Fruit fly (Drosophila melanogaster): ENCODE data around the gene TBC1D23.

Gene TBC1D23

dm6 chr2L:1158519-1159319 lies 29.6 kb downstream of the TBC1D23 start, which contains the start of gene Tango14 (continued):
- TF ChIP-seq gcm (GFP tag; optimal IDR thresholded peaks at IDR 0.05) (no peak), corto (GFP tag; optimal IDR thresholded peaks at IDR 0.05) (no peak), CG32532 (GFP tag; IDR thresholded peaks at IDR 0.05) (no peak), luna (GFP tag; optimal IDR thresholded peaks at IDR 0.05) (no peak), CTCF (GFP tag; optimal IDR thresholded peaks at IDR 0.05) (no peak), HmgZ (tag; optimal IDR thresholded peaks at IDR 0.05) (no peak), pan (optimal IDR thresholded peaks at IDR 0.05) (no peak), pan (GFP tag; optimal IDR thresholded peaks at IDR 0.05 in 1 of 2, IDR thresholded peaks at IDR 0.05 in 1 of 2) (no peak), Dref (GFP tag; IDR thresholded peaks at IDR 0.05) (no peak), Rfx (GFP tag; IDR thresholded peaks at IDR 0.05) (0 out of 2 replicates have a peak, but pooled peaks have one; percentile 19), emc (GFP tag; optimal IDR thresholded peaks at IDR 0.05) (no peak), cwo (GFP tag; optimal IDR thresholded peaks at IDR 0.05) (peak; percentile 68), Bgb (GFP tag; IDR thresholded peaks at IDR 0.05; ENCODE audit: partially characterized antibody) (peak; percentile 45; the same call in 1 of the 2 replicates), Gsc (GFP tag; IDR thresholded peaks at IDR 0.05) (no peak), CG2120 (GFP tag; optimal IDR thresholded peaks at IDR 0.05) (no peak), bigmax (GFP tag; optimal IDR thresholded peaks at IDR 0.05) (peak; percentile 95), en (GFP tag; optimal IDR thresholded peaks at IDR 0.05) (no peak), CG17802 (tag; optimal IDR thresholded peaks at IDR 0.05) (no peak), CG5953 (GFP tag; IDR thresholded peaks at IDR 0.05) (no peak), sd (tag; optimal IDR thresholded peaks at IDR 0.05) (peak; percentile 96), CG2116 (GFP tag; optimal IDR thresholded peaks at IDR 0.05) (no peak), hb (GFP tag; IDR thresholded peaks at IDR 0.05; ENCODE audit: partially characterized antibody) (0 out of 3 replicates have a peak, but pooled peaks have one; percentile 52), MBD-R2 (GFP tag; IDR thresholded peaks at IDR 0.05) (peak; percentile 55), row (GFP tag; IDR thresholded peaks at IDR 0.05) (0 out of 3 replicates have a peak, but pooled peaks have one; percentile 53), CG15601 (tag; optimal IDR thresholded peaks at IDR 0.05) (no peak), ttk (GFP tag; IDR thresholded peaks at IDR 0.05) (no peak), otp (GFP tag; IDR thresholded peaks at IDR 0.05) (0 out of 3 replicates have a peak, but pooled peaks have one; percentile 23), tna (GFP tag; IDR thresholded peaks at IDR 0.05; ENCODE audit: partially characterized antibody) (peak; percentile 46; the same call in 1 of the 2 replicates), pfk (GFP tag; optimal IDR thresholded peaks at IDR 0.05) (no peak), CG8388 (GFP tag; optimal IDR thresholded peaks at IDR 0.05) (no peak), CG10366 (GFP tag; IDR thresholded peaks at IDR 0.05) (no peak), zfh1 (GFP tag; IDR thresholded peaks at IDR 0.05) (0 out of 3 replicates have a peak, but pooled peaks have one; percentile 28), CG18262 (tag; optimal IDR thresholded peaks at IDR 0.05) (peak; percentile 12), kah (GFP tag; optimal IDR thresholded peaks at IDR 0.05) (no peak), wek (GFP tag; optimal IDR thresholded peaks at IDR 0.05) (no peak), dysf (GFP tag; IDR thresholded peaks at IDR 0.05) (no peak), ase (GFP tag; IDR thresholded peaks at IDR 0.05) (no peak), CG13775 (GFP tag; optimal IDR thresholded peaks at IDR 0.05) (no peak), vnd (GFP tag; IDR thresholded peaks at IDR 0.05; ENCODE audit: partially characterized antibody) (0 out of 3 replicates have a peak, but pooled peaks have one; percentile 22), CG2712 (tag; optimal IDR thresholded peaks at IDR 0.05) (no peak), CG9215 (GFP tag; IDR thresholded peaks at IDR 0.05) (no peak), zen2 (GFP tag; IDR thresholded peaks at IDR 0.05; ENCODE audit: partially characterized antibody) (no peak), Hey (tag; optimal IDR thresholded peaks at IDR 0.05) (no peak), CG3995 (GFP tag; optimal IDR thresholded peaks at IDR 0.05) (peak; percentile 14), eyg (GFP tag; optimal IDR thresholded peaks at IDR 0.05) (no peak), pros (GFP tag; optimal IDR thresholded peaks at IDR 0.05) (no peak), tll (GFP tag; optimal IDR thresholded peaks at IDR 0.05) (no peak), odd (GFP tag; optimal IDR thresholded peaks at IDR 0.05) (no peak), tup (GFP tag; optimal IDR thresholded peaks at IDR 0.05) (no peak)

All from whole organism, embryonic.